Worm (Caenorhabditis elegans) whole organism, L1 larva: Measurements from ENCODE around the gene gcsh-1.
A peak's percentile ranks its signal among the peaks of the same experiment; 100 is the strongest.

ENCODE experiments used
- C04F5.9 ChIP-seq: sonication (generic microtip); optimal IDR thresholded peaks from 2 replicates; lab custom pipeline; 2016; ENCODE audit warnings: missing genetic modification characterization, missing compliant biosample characterization
- C16A3.4 ChIP-seq: fragments of 150-350 bp; optimal IDR thresholded peaks from 2 replicates; lab custom pipeline; 2014; ENCODE audit warnings: missing biosample characterization, missing genetic modification characterization
- Y116A8C.19 ChIP-seq: sonication (generic microtip); optimal IDR thresholded peaks from 2 replicates; lab custom pipeline; 2016; ENCODE audit warnings: missing compliant biosample characterization, missing genetic modification characterization, borderline replicate concordance
- alr-1 ChIP-seq: fragments of 200-800 bp; sonication (Bioruptor generic); optimal IDR thresholded peaks from 2 replicates; lab custom pipeline; 2018; ENCODE audit warnings: borderline replicate concordance, mild to moderate bottlenecking, missing genetic modification characterization, missing compliant biosample characterization
- ama-1 ChIP-seq: fragments of 150-350 bp; optimal IDR thresholded peaks from 2 replicates; lab custom pipeline; 2014
- ceh-63 ChIP-seq: fragments of 200-800 bp; sonication (Bioruptor generic); optimal IDR thresholded peaks from 2 replicates; lab custom pipeline; 2018; ENCODE audit warnings: mild to moderate bottlenecking, missing genetic modification characterization, missing compliant biosample characterization
- ces-1 ChIP-seq: fragments of 150-350 bp; optimal IDR thresholded peaks from 2 replicates; lab custom pipeline; 2014; ENCODE audit warnings: missing biosample characterization, missing genetic modification reagents, missing genetic modification characterization
- dpl-1 ChIP-seq, 3 experiments: fragments of 150-350 bp in 2 of 3; sonication (generic microtip) in 1 of 3; optimal IDR thresholded peaks; 2 replicates each; lab custom pipeline; 2014 to 2017; ENCODE audit warnings: missing biosample characterization in 3 of 3, missing genetic modification characterization in 3 of 3, missing genetic modification reagents in 3 of 3
- efl-1 ChIP-seq, 4 experiments: fragments of 150-350 bp; optimal IDR thresholded peaks in 3 of 4; peaks in 1 of 4; 1 replicate in 1 of 4; 2 replicates in 3 of 4; lab custom pipeline; 2014; ENCODE audit warnings: missing biosample characterization in 2 of 4, missing genetic modification characterization in 2 of 4, missing genetic modification reagents in 2 of 4
- efl-3 ChIP-seq: fragments of 200-800 bp; sonication (Bioruptor generic); optimal IDR thresholded peaks from 2 replicates; lab custom pipeline; 2018; ENCODE audit warnings: mild to moderate bottlenecking, missing genetic modification characterization, missing compliant biosample characterization
- elt-2 ChIP-seq: sonication (generic microtip); optimal IDR thresholded peaks from 2 replicates; lab custom pipeline; 2016; ENCODE audit warnings: missing genetic modification characterization, mild to moderate bottlenecking, inconsistent platforms, missing compliant biosample characterization, missing genetic modification reagents
- fkh-4 ChIP-seq: sonication (generic microtip); optimal IDR thresholded peaks from 2 replicates; lab custom pipeline; 2016; ENCODE audit warnings: missing compliant biosample characterization, missing genetic modification characterization, borderline replicate concordance
- fkh-8 ChIP-seq: sonication (generic microtip); optimal IDR thresholded peaks from 2 replicates; lab custom pipeline; 2016; ENCODE audit warnings: mild to moderate bottlenecking, missing genetic modification characterization, missing compliant biosample characterization
- fos-1 ChIP-seq: fragments of 150-350 bp; optimal IDR thresholded peaks from 2 replicates; lab custom pipeline; 2014; ENCODE audit warnings: missing biosample characterization, missing genetic modification characterization
- grh-1 ChIP-seq: fragments of 200-800 bp; sonication (Bioruptor generic); IDR thresholded peaks from 2 replicates; pipeline ENCODE4 v1.3.6; 2022; ENCODE audit warnings: missing genetic modification reagents, missing genetic modification characterization, missing compliant biosample characterization
- hpl-2 ChIP-seq: fragments of 150-350 bp; optimal IDR thresholded peaks from 2 replicates; lab custom pipeline; 2014; ENCODE audit warnings: missing biosample characterization, missing genetic modification reagents, missing genetic modification characterization
- irx-1 ChIP-seq: sonication (generic microtip); optimal IDR thresholded peaks from 2 replicates; lab custom pipeline; 2016; ENCODE audit warnings: missing genetic modification characterization, missing compliant biosample characterization
- jun-1 ChIP-seq: fragments of 150-350 bp; optimal IDR thresholded peaks from 2 replicates; lab custom pipeline; 2014; ENCODE audit warnings: missing biosample characterization, missing genetic modification reagents, missing genetic modification characterization
- lin-14 ChIP-seq: fragments of 200-800 bp; sonication (Bioruptor generic); optimal IDR thresholded peaks from 2 replicates; lab custom pipeline; 2018; ENCODE audit warnings: mild to moderate bottlenecking, missing genetic modification characterization, moderate library complexity, missing compliant biosample characterization
- lin-35 ChIP-seq, 2 experiments: fragments of 150-350 bp; optimal IDR thresholded peaks; 2 replicates each; lab custom pipeline; 2014; ENCODE audit warnings: missing biosample characterization in 2 of 2, missing genetic modification characterization in 2 of 2, missing genetic modification reagents in 2 of 2
- lin-39 ChIP-seq: fragments of 150-350 bp; optimal IDR thresholded peaks from 2 replicates; lab custom pipeline; 2014; ENCODE audit warnings: missing biosample characterization, missing genetic modification reagents, missing genetic modification characterization
- lir-3 ChIP-seq: sonication (generic microtip); optimal IDR thresholded peaks from 2 replicates; lab custom pipeline; 2016; ENCODE audit warnings: mild to moderate bottlenecking, missing genetic modification characterization, moderate library complexity, missing compliant biosample characterization; ENCODE audit not compliant: poor library complexity
- mab-9 ChIP-seq: fragments of 200-800 bp; sonication (Bioruptor generic); IDR thresholded peaks from 2 replicates; pipeline ENCODE4 v1.3.6; 2022; ENCODE audit warnings: missing genetic modification reagents, missing genetic modification characterization, missing compliant biosample characterization
- mef-2 ChIP-seq: fragments of 150-350 bp; optimal IDR thresholded peaks from 2 replicates; lab custom pipeline; 2014; ENCODE audit warnings: missing biosample characterization, missing genetic modification characterization
- nhr-11 ChIP-seq: fragments of 150-350 bp; optimal IDR thresholded peaks from 2 replicates; lab custom pipeline; 2014; ENCODE audit warnings: missing biosample characterization, missing genetic modification characterization
- nhr-12 ChIP-seq: sonication (generic microtip); optimal IDR thresholded peaks from 2 replicates; lab custom pipeline; 2017; ENCODE audit warnings: missing biosample characterization, missing genetic modification characterization
- nhr-20 ChIP-seq: sonication (generic microtip); optimal IDR thresholded peaks from 2 replicates; lab custom pipeline; 2016; ENCODE audit warnings: mild to moderate bottlenecking, missing genetic modification characterization, missing compliant biosample characterization
- nhr-237 ChIP-seq: fragments of 150-350 bp; optimal IDR thresholded peaks from 2 replicates; lab custom pipeline; 2014; ENCODE audit warnings: missing biosample characterization, missing genetic modification characterization
- nhr-28 ChIP-seq: fragments of 150-350 bp; optimal IDR thresholded peaks from 2 replicates; lab custom pipeline; 2014; ENCODE audit warnings: missing biosample characterization, missing genetic modification characterization
- nhr-76 ChIP-seq: sonication (generic microtip); optimal IDR thresholded peaks from 2 replicates; lab custom pipeline; 2017; ENCODE audit warnings: missing biosample characterization, missing genetic modification characterization
- nhr-77 ChIP-seq: fragments of 150-350 bp; optimal IDR thresholded peaks from 2 replicates; lab custom pipeline; 2014; ENCODE audit warnings: missing biosample characterization, missing genetic modification characterization
- nhr-84 ChIP-seq: sonication (generic microtip); optimal IDR thresholded peaks from 2 replicates; lab custom pipeline; 2017; ENCODE audit warnings: missing biosample characterization, missing genetic modification characterization
- nhr-85 ChIP-seq: sonication (generic microtip); peaks from one replicate; lab custom pipeline; 2016; ENCODE audit warnings: missing genetic modification characterization, inconsistent platforms, missing compliant biosample characterization
- nhr-90 ChIP-seq: sonication (generic microtip); optimal IDR thresholded peaks from 2 replicates; lab custom pipeline; 2016; ENCODE audit warnings: mild to moderate bottlenecking, missing genetic modification characterization, missing compliant biosample characterization; ENCODE audit not compliant: poor library complexity
- pag-3 ChIP-seq: sonication (generic microtip); optimal IDR thresholded peaks from 2 replicates; lab custom pipeline; 2017; ENCODE audit warnings: missing genetic modification characterization, mild to moderate bottlenecking, missing compliant biosample characterization, antibody characterized with exemption, borderline replicate concordance; ENCODE audit not compliant: insufficient read depth
- skn-1 ChIP-seq: fragments of 150-350 bp; optimal IDR thresholded peaks from 2 replicates; lab custom pipeline; 2014; ENCODE audit warnings: missing biosample characterization, missing genetic modification characterization
- snpc-4 ChIP-seq: fragments of 150-350 bp; optimal IDR thresholded peaks from 2 replicates; lab custom pipeline; 2014; ENCODE audit warnings: missing biosample characterization, missing genetic modification characterization
- sox-4 ChIP-seq: sonication (generic microtip); optimal IDR thresholded peaks from 2 replicates; lab custom pipeline; 2016; ENCODE audit warnings: missing genetic modification characterization, missing compliant biosample characterization
- sptf-1 ChIP-seq: fragments of 150-350 bp; optimal IDR thresholded peaks from 2 replicates; lab custom pipeline; 2014; ENCODE audit warnings: missing biosample characterization, missing genetic modification characterization
- sup-37 ChIP-seq: fragments of 200-800 bp; sonication (Bioruptor generic); optimal IDR thresholded peaks from 2 replicates; lab custom pipeline; 2018; ENCODE audit warnings: mild to moderate bottlenecking, missing genetic modification characterization, missing compliant biosample characterization
- swsn-7 ChIP-seq: sonication (generic microtip); optimal IDR thresholded peaks from 2 replicates; lab custom pipeline; 2016; ENCODE audit warnings: missing genetic modification characterization, missing compliant biosample characterization
- tlp-1 ChIP-seq: fragments of 150-350 bp; optimal IDR thresholded peaks from 2 replicates; lab custom pipeline; 2014; ENCODE audit warnings: missing biosample characterization, missing genetic modification characterization
- unc-30 ChIP-seq: sonication (generic microtip); optimal IDR thresholded peaks from 2 replicates; lab custom pipeline; 2017; ENCODE audit warnings: missing biosample characterization, missing genetic modification characterization
- unc-86 ChIP-seq: sonication (generic microtip); optimal IDR thresholded peaks from 2 replicates; lab custom pipeline; 2016; ENCODE audit warnings: missing genetic modification characterization, missing compliant biosample characterization
- unc-98 ChIP-seq: fragments of 200-800 bp; sonication (Bioruptor generic); IDR thresholded peaks from 2 replicates; pipeline ENCODE4 v1.3.6; 2022; ENCODE audit warnings: missing genetic modification characterization, missing compliant biosample characterization
- vab-15 ChIP-seq: sonication (generic microtip); optimal IDR thresholded peaks from 2 replicates; lab custom pipeline; 2017; ENCODE audit warnings: missing genotype, mild to moderate bottlenecking, missing genetic modification characterization, missing compliant biosample characterization
- xbp-1 ChIP-seq: sonication (generic microtip); optimal IDR thresholded peaks from 2 replicates; lab custom pipeline; 2016; ENCODE audit warnings: missing genetic modification characterization, missing compliant biosample characterization
- zag-1 ChIP-seq: fragments of 150-350 bp; optimal IDR thresholded peaks from 2 replicates; lab custom pipeline; 2014; ENCODE audit warnings: missing biosample characterization, missing genetic modification characterization
- zip-4 ChIP-seq: fragments of 200-800 bp; sonication (Bioruptor generic); optimal IDR thresholded peaks from 2 replicates; lab custom pipeline; 2018; ENCODE audit warnings: mild to moderate bottlenecking, missing genetic modification characterization, moderate library complexity, missing compliant biosample characterization
- ztf-4 ChIP-seq: fragments of 150-350 bp; optimal IDR thresholded peaks from 2 replicates; lab custom pipeline; 2014; ENCODE audit warnings: missing biosample characterization, missing genetic modification characterization

Gene gcsh-1

DNA sequence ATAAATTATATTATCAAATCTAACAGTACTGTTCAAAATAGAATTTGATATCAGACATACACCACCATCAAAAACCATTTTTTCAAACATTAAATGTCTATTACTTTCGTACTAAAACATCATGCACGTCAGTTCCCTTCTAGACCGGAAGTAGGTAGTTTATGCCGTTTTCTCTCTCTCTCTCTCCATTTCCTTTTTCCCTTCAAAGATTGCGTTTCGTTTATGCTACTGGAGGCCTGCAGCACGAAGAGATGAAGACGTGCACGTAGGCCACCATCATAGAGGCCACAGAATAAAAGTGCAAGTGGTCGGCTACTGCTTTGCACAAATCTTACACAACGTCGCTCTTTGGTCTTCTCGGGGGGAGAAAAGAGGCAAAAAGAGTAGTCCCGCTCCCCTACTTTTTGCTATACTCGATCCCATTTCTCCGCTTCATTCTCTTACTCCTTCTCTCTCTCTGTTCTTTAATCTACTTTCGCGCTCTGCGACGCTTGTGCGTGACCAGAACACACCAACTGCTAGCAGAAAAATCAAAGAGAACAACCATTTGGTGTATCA, 46.6 kb upstream of the gcsh-1 start (continued):
- no peak for TF ChIP-seq nhr-84 (tag; lab: Kevin White, UChicago)
- peak; percentile 75 for TF ChIP-seq ztf-4 (tag; lab: Kevin White, UChicago)
- no peak for TF ChIP-seq mef-2 (tag; lab: Kevin White, UChicago)
- TF ChIP-seq vab-15 (tag; lab: Kevin White, UChicago): no peak
- TF ChIP-seq hpl-2 (GFP tag; lab: Kevin White, UChicago): no peak
- TF ChIP-seq lin-39: no peak
- TF ChIP-seq pag-3: no peak
- TF ChIP-seq fkh-8 (tag; lab: Kevin White, UChicago): peak; percentile 83
- TF ChIP-seq fkh-4: no peak
- no peak for TF ChIP-seq unc-30
- TF ChIP-seq mab-9: no peak; the same call in 1 of the 2 replicates
- TF ChIP-seq lir-3 (tag; lab: Kevin White, UChicago): peak; percentile 15
- TF ChIP-seq nhr-11: no peak
- TF ChIP-seq nhr-12 (tag; lab: Kevin White, UChicago): no peak
- no peak for TF ChIP-seq Y116A8C.19 (tag; lab: Kevin White, UChicago)
- TF ChIP-seq nhr-20 (tag; lab: Kevin White, UChicago): peak; percentile 80
- TF ChIP-seq nhr-76 (tag; lab: Kevin White, UChicago): no peak
- no peak for TF ChIP-seq alr-1
- TF ChIP-seq lin-35 (GFP tag; optimal IDR thresholded peaks at IDR 0.05; lab: Kevin White, UChicago): peak in 1 of 2 experiments; percentile 4
- TF ChIP-seq dpl-1 (GFP tag; optimal IDR thresholded peaks at IDR 0.05; lab: Kevin White, UChicago): no peak
- TF ChIP-seq ceh-63 (GFP tag; lab: Kevin White, UChicago): no peak
- TF ChIP-seq zip-4: no peak
- peak; percentile 41 for TF ChIP-seq xbp-1 (tag; lab: Kevin White, UChicago)
- no peak for TF ChIP-seq nhr-28 (tag; lab: Kevin White, UChicago)
- no peak for TF ChIP-seq skn-1 (tag; lab: Kevin White, UChicago)
- TF ChIP-seq nhr-237: no peak
- TF ChIP-seq sup-37 (GFP tag; lab: Kevin White, UChicago): no peak
- 0 out of 2 replicates have a peak, but pooled peaks have one; percentile 27 for TF ChIP-seq grh-1
- 0 out of 2 replicates have a peak, but pooled peaks have one; percentile 37 for TF ChIP-seq unc-98 (GFP tag; lab: Robert Waterston, UW)
- TF ChIP-seq unc-86 (tag; lab: Kevin White, UChicago): peak; percentile 61
- TF ChIP-seq swsn-7: peak; percentile 65

DNA sequence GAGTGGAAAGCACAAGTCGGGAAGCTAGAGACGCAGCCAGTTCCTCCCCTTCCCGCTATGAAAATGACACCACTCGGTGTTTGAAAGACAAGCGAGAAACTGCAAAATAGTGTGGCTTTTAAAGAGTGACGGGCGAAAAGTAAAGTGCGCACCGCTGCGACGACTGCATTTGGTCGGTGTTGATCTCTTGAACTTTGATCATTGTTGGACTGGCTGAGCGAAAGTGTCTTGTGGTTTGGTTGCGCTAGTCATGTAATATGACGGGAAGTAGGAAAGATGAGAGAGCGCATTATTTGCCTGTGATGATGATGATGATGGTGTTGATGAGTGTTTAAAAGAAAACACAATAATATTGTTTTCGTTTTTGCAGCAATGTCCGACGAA, 45.4 kb upstream of the gcsh-1 start:
- peak; percentile 85 for TF ChIP-seq swsn-7
- TF ChIP-seq nhr-84 (tag; lab: Kevin White, UChicago): no peak
- peak; percentile 65 for TF ChIP-seq mab-9
- TF ChIP-seq ama-1 (lab: Kevin White, UChicago): peak; percentile 40
- TF ChIP-seq sox-4 (tag; lab: Kevin White, UChicago): peak; percentile 57
- TF ChIP-seq sptf-1 (tag; lab: Kevin White, UChicago): no peak
- no peak for TF ChIP-seq lin-39
- no peak for TF ChIP-seq unc-30
- TF ChIP-seq lin-14: peak; percentile 98
- peak; percentile 77 for TF ChIP-seq xbp-1 (tag; lab: Kevin White, UChicago)
- no peak for TF ChIP-seq C04F5.9 (tag; lab: Kevin White, UChicago)
- TF ChIP-seq unc-98 (GFP tag; lab: Robert Waterston, UW): no peak
- no peak for TF ChIP-seq ces-1 (GFP tag; lab: Kevin White, UChicago)
- TF ChIP-seq nhr-90 (tag; lab: Kevin White, UChicago): peak; percentile 81
- TF ChIP-seq jun-1 (tag; lab: Kevin White, UChicago): peak; percentile 93
- no peak for TF ChIP-seq zag-1
- TF ChIP-seq fos-1 (tag; lab: Kevin White, UChicago): peak; percentile 78
- peak; percentile 83 for TF ChIP-seq elt-2 (tag; lab: Kevin White, UChicago)
- TF ChIP-seq dpl-1 (GFP tag; optimal IDR thresholded peaks at IDR 0.05; lab: Kevin White, UChicago): peak; percentile 28 to 40 (median 36)
- TF ChIP-seq efl-1 (optimal IDR thresholded peaks at IDR 0.05; lab: Kevin White, UChicago): peak; percentile 27 to 44
- no peak for TF ChIP-seq efl-1 (GFP tag; optimal IDR thresholded peaks at IDR 0.05 in 1 of 2; lab: Kevin White, UChicago)
- TF ChIP-seq C16A3.4 (tag; lab: Kevin White, UChicago): peak; percentile 76
- peak; percentile 95 for TF ChIP-seq nhr-77 (tag; lab: Kevin White, UChicago)
- TF ChIP-seq irx-1 (tag; lab: Kevin White, UChicago): peak; percentile 84
- peak; percentile 35 for TF ChIP-seq skn-1 (tag; lab: Kevin White, UChicago)
- no peak for TF ChIP-seq snpc-4 (tag; lab: Kevin White, UChicago)
- TF ChIP-seq nhr-11: peak; percentile 58
- TF ChIP-seq lin-35 (GFP tag; optimal IDR thresholded peaks at IDR 0.05; lab: Kevin White, UChicago): peak; percentile 40 to 74
- peak; percentile 98 for TF ChIP-seq nhr-85 (tag; lab: Kevin White, UChicago)
- peak; percentile 0 for TF ChIP-seq vab-15 (tag; lab: Kevin White, UChicago)
- TF ChIP-seq grh-1: peak; percentile 66
- TF ChIP-seq tlp-1: no peak
- no peak for TF ChIP-seq efl-3 (GFP tag; lab: Kevin White, UChicago)
